Fruit fly (Drosophila melanogaster) whole organism, embryonic: ENCODE results near the gene RpL23A.
A peak's percentile ranks its signal among the peaks of the same experiment; 100 is the strongest.

ENCODE experiments used
- Atf6 ChIP-seq: fragments of 200-800 bp; sonication (Bioruptor generic); IDR thresholded peaks from 2 replicates; pipeline ENCODE4 v1.3.6; 2022; ENCODE audit warnings: missing biosample characterization, missing genetic modification characterization
- BEAF-32 ChIP-seq: fragments of 200-800 bp; sonication (Bioruptor generic); optimal IDR thresholded peaks from 3 replicates; lab custom pipeline; 2017; ENCODE audit warnings: missing biosample characterization, missing genetic modification characterization, mild to moderate bottlenecking, moderate library complexity, missing genetic modification reagents
- Bgb ChIP-seq: fragments of 200-800 bp; sonication (Bioruptor generic); IDR thresholded peaks from 2 replicates; pipeline ENCODE4 v1.3.6; 2022; ENCODE audit warnings: missing biosample characterization, missing genetic modification characterization; ENCODE audit not compliant: partially characterized antibody
- CG10267 ChIP-seq: fragments of 200-800 bp; sonication (Bioruptor generic); optimal IDR thresholded peaks from 2 replicates; lab custom pipeline; 2018; ENCODE audit warnings: missing biosample characterization, mild to moderate bottlenecking, missing genetic modification characterization, moderate library complexity
- CG10274 ChIP-seq: fragments of 200-800 bp; sonication (Bioruptor generic); optimal IDR thresholded peaks from 3 replicates; lab custom pipeline; 2017; ENCODE audit warnings: missing biosample characterization, mild to moderate bottlenecking, missing genetic modification characterization
- CG12942 ChIP-seq: fragments of 200-800 bp; sonication (Bioruptor generic); optimal IDR thresholded peaks from 3 replicates; lab custom pipeline; 2016; ENCODE audit warnings: missing biosample characterization, missing genetic modification characterization
- CG15514 ChIP-seq: fragments of 200-800 bp; sonication (Bioruptor generic); optimal IDR thresholded peaks from 3 replicates; lab custom pipeline; 2017; ENCODE audit warnings: missing biosample characterization, missing genetic modification characterization, mild to moderate bottlenecking, moderate library complexity, missing genetic modification reagents
- CG17186 ChIP-seq: fragments of 200-800 bp; sonication (Bioruptor generic); optimal IDR thresholded peaks from 3 replicates; lab custom pipeline; 2017; ENCODE audit warnings: missing biosample characterization, missing genetic modification reagents, missing genetic modification characterization
- CG4617 ChIP-seq: fragments of 200-800 bp; sonication (Bioruptor generic); optimal IDR thresholded peaks from 3 replicates; lab custom pipeline; 2016; ENCODE audit warnings: missing biosample characterization, missing genetic modification characterization, borderline replicate concordance
- CG8089 ChIP-seq: fragments of 200-800 bp; sonication (Bioruptor generic); optimal IDR thresholded peaks from 3 replicates; lab custom pipeline; 2016; ENCODE audit warnings: missing biosample characterization, missing genetic modification characterization
- CG9797 ChIP-seq: fragments of 200-800 bp; sonication (Bioruptor generic); optimal IDR thresholded peaks from 3 replicates; lab custom pipeline; 2018; ENCODE audit warnings: missing biosample characterization, mild to moderate bottlenecking, missing genetic modification characterization
- Deaf1 ChIP-seq: fragments of 200-800 bp; optimal IDR thresholded peaks from 3 replicates; lab custom pipeline; 2019; ENCODE audit warnings: missing biosample characterization, mild to moderate bottlenecking, missing genetic modification characterization, moderate library complexity
- Drgx ChIP-seq: fragments of 200-800 bp; sonication (Bioruptor generic); IDR thresholded peaks from 2 replicates; pipeline ENCODE4 v1.3.6; 2022; ENCODE audit warnings: missing biosample characterization, missing genetic modification characterization
- E2f2 ChIP-seq: fragments of 200-800 bp; sonication (Bioruptor generic); IDR thresholded peaks from 2 replicates; pipeline ENCODE4 v1.3.6; 2022; ENCODE audit warnings: missing biosample characterization, missing genetic modification characterization
- Ets97D ChIP-seq: fragments of 200-800 bp; sonication (Bioruptor generic); optimal IDR thresholded peaks from 3 replicates; lab custom pipeline; 2016; ENCODE audit warnings: missing biosample characterization, missing genetic modification characterization
- Hand ChIP-seq: fragments of 200-800 bp; sonication (Bioruptor generic); optimal IDR thresholded peaks from 2 replicates; lab custom pipeline; 2017; ENCODE audit warnings: mild to moderate bottlenecking, missing biosample characterization, missing genetic modification reagents, missing genetic modification characterization
- Lim3 ChIP-seq: fragments of 200-800 bp; sonication (Bioruptor generic); IDR thresholded peaks from 2 replicates; pipeline ENCODE4 v1.3.6; 2022; ENCODE audit warnings: missing biosample characterization, missing genetic modification characterization
- MBD-R2 ChIP-seq: fragments of 200-800 bp; sonication (Bioruptor generic); IDR thresholded peaks from 2 replicates; pipeline ENCODE4 v1.3.6; 2022; ENCODE audit warnings: missing biosample characterization, missing genetic modification characterization
- MESR4 ChIP-seq: fragments of 200-800 bp; sonication (Bioruptor generic); optimal IDR thresholded peaks from 2 replicates; lab custom pipeline; 2018; ENCODE audit warnings: missing biosample characterization, mild to moderate bottlenecking, missing genetic modification characterization, moderate library complexity
- Med ChIP-seq: fragments of 200-800 bp; sonication (Bioruptor generic); peaks from one replicate; lab custom pipeline; 2016; ENCODE audit warnings: missing biosample characterization, missing genetic modification characterization, mild to moderate bottlenecking, inconsistent platforms, moderate library complexity
- Myb ChIP-seq: fragments of 200-800 bp; sonication (Bioruptor generic); optimal IDR thresholded peaks from 2 replicates; lab custom pipeline; 2016; ENCODE audit warnings: missing biosample characterization, missing genetic modification characterization
- Nf-YC ChIP-seq: fragments of 200-800 bp; optimal IDR thresholded peaks from 3 replicates; lab custom pipeline; 2019; ENCODE audit warnings: missing biosample characterization, mild to moderate bottlenecking, missing genetic modification characterization, moderate library complexity
- Pdp1 ChIP-seq, 2 experiments: fragments of 200-800 bp; sonication (Bioruptor generic); optimal IDR thresholded peaks; 3 replicates each; lab custom pipeline; 2016; ENCODE audit warnings: missing biosample characterization in 2 of 2, missing genetic modification characterization in 2 of 2, mild to moderate bottlenecking in 1 of 2, moderate library complexity in 1 of 2
- Ptx1 ChIP-seq: fragments of 200-800 bp; sonication (Bioruptor generic); IDR thresholded peaks from 2 replicates; pipeline ENCODE4 v1.3.6; 2022; ENCODE audit warnings: missing biosample characterization, missing genetic modification characterization
- abd-A ChIP-seq: fragments of 200-800 bp; sonication (Bioruptor generic); optimal IDR thresholded peaks from 3 replicates; lab custom pipeline; 2019; ENCODE audit warnings: missing biosample characterization, mild to moderate bottlenecking, missing genetic modification characterization, moderate library complexity
- amos ChIP-seq: fragments of 200-800 bp; sonication (Bioruptor generic); IDR thresholded peaks from 2 replicates; pipeline ENCODE4 v1.3.6; 2022; ENCODE audit warnings: missing biosample characterization, missing genetic modification characterization; ENCODE audit not compliant: partially characterized antibody
- cato ChIP-seq: fragments of 200-800 bp; sonication (Bioruptor generic); optimal IDR thresholded peaks from 2 replicates; lab custom pipeline; 2016; ENCODE audit warnings: missing biosample characterization, missing genetic modification characterization, borderline replicate concordance
- crp ChIP-seq, 2 experiments: fragments of 200-800 bp; sonication (Bioruptor generic); optimal IDR thresholded peaks; 2 replicates in 1 of 2; 3 replicates in 1 of 2; lab custom pipeline; 2017; ENCODE audit warnings: missing biosample characterization in 2 of 2, missing genetic modification characterization in 2 of 2, mild to moderate bottlenecking in 1 of 2, moderate library complexity in 1 of 2
- knrl ChIP-seq: fragments of 200-800 bp; sonication (Bioruptor generic); IDR thresholded peaks from 3 replicates; pipeline ENCODE4 v1.3.6; 2022; ENCODE audit warnings: missing biosample characterization, missing genetic modification characterization; ENCODE audit not compliant: partially characterized antibody
- lab ChIP-seq: fragments of 200-800 bp; sonication (Bioruptor generic); optimal IDR thresholded peaks from 3 replicates; lab custom pipeline; 2017; ENCODE audit warnings: missing biosample characterization, missing genetic modification characterization, mild to moderate bottlenecking, moderate library complexity, missing genetic modification reagents
- lola ChIP-seq, 3 experiments: fragments of >200 bp in 2 of 3; fragments of 200-800 bp in 1 of 3; sonication (Bioruptor generic) in 1 of 3; optimal IDR thresholded peaks; 2 replicates each; lab custom pipeline; 2017 to 2019; ENCODE audit warnings: missing biosample characterization in 3 of 3, missing genetic modification characterization in 3 of 3, mild to moderate bottlenecking in 1 of 3, moderate library complexity in 1 of 3
- onecut ChIP-seq: fragments of 200-800 bp; sonication (Bioruptor generic); IDR thresholded peaks from 2 replicates; pipeline ENCODE4 v1.3.6; 2022; ENCODE audit warnings: missing biosample characterization, missing genetic modification characterization
- phol ChIP-seq: fragments of 200-800 bp; sonication (Bioruptor generic); optimal IDR thresholded peaks from 3 replicates; lab custom pipeline; 2018; ENCODE audit warnings: missing biosample characterization, mild to moderate bottlenecking, missing genetic modification characterization, moderate library complexity
- sima ChIP-seq: fragments of 200-800 bp; sonication (Bioruptor generic); optimal IDR thresholded peaks from 2 replicates; lab custom pipeline; 2016; ENCODE audit warnings: missing biosample characterization, missing genetic modification characterization
- so ChIP-seq: fragments of 200-800 bp; sonication (Bioruptor generic); IDR thresholded peaks from 3 replicates; pipeline ENCODE4 v1.3.6; 2022; ENCODE audit warnings: missing biosample characterization, missing genetic modification characterization

Gene RpL23A

dm6 chr3L:1652700-1653200 lies 15.7 kb downstream of the RpL23A start, which contains the start of the genes CG7970 and Vta1 (continued):
- TF ChIP-seq MESR4 (peak; percentile 68), CG10267 (tag; lab: Kevin White, UChicago) (peak; percentile 12), CG4617 (GFP tag; lab: Kevin White, UChicago) (peak; percentile 87), CG9797 (GFP tag; lab: Kevin White, UChicago) (peak; percentile 80), Deaf1 (tag; lab: Kevin White, UChicago) (peak; percentile 74), CG10274 (GFP tag; lab: Kevin White, UChicago) (no peak), phol (tag; lab: Kevin White, UChicago) (no peak), BEAF-32 (GFP tag; lab: Kevin White, UChicago) (peak; percentile 8), Drgx (GFP tag; lab: Robert Waterston, UW) (peak; percentile 63), E2f2 (peak; percentile 42; the same call in 1 of the 2 replicates), lola (GFP tag; optimal IDR thresholded peaks at IDR 0.05; lab: Kevin White, UChicago) (no peak), knrl (GFP tag; lab: Robert Waterston, UW) (0 out of 3 replicates have a peak, but pooled peaks have one; percentile 28), cato (GFP tag; lab: Kevin White, UChicago) (no peak), lab (GFP tag; lab: Kevin White, UChicago) (no peak), Bgb (peak; percentile 27; the same call in 1 of the 2 replicates), amos (peak; percentile 30; the same call in 1 of the 2 replicates), Med (GFP tag; lab: Kevin White, UChicago) (peak; percentile 56), CG15514 (GFP tag; lab: Kevin White, UChicago) (peak; percentile 99), CG12942 (GFP tag; lab: Kevin White, UChicago) (no peak), CG8089 (no peak), Myb (GFP tag; lab: Kevin White, UChicago) (peak; percentile 13)

DNA sequence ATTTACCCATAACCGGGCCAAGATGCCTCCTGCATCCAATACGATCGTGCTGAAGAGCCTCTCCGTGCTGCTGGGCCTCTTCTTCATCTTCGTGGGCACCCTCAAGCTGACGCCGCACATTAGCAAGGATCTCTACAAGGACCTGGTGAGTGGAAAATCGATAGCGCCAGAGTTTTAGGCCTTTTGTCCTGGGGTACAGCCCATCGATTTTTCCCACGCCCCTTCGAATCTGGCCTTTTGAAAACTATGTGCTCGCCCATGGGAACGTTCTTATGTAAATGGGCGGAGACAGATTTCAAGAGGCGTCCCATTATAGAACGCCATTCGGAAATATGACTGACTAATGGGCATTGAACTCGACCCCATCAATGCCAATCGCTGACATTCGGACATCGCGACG lies 19.1 kb downstream of the RpL23A start:
- TF ChIP-seq Nf-YC (tag; lab: Kevin White, UChicago): no peak
- TF ChIP-seq Ptx1 (GFP tag; lab: Robert Waterston, UW): no peak
- no peak for TF ChIP-seq crp (GFP tag; optimal IDR thresholded peaks at IDR 0.05; lab: Kevin White, UChicago)
- TF ChIP-seq Bgb: 0 out of 2 replicates have a peak, but pooled peaks have one; percentile 27
- peak; percentile 10; the same call in 1 of the 2 replicates for TF ChIP-seq MBD-R2 (GFP tag; lab: Robert Waterston, UW)
- no peak for TF ChIP-seq abd-A (tag; lab: Kevin White, UChicago)
- 0 out of 3 replicates have a peak, but pooled peaks have one; percentile 30 for TF ChIP-seq so (GFP tag; lab: Robert Waterston, UW)
- TF ChIP-seq Lim3 (GFP tag; lab: Robert Waterston, UW): no peak
- peak in 1 of 2 experiments; percentile 47 for TF ChIP-seq Pdp1 (GFP tag; optimal IDR thresholded peaks at IDR 0.05; lab: Kevin White, UChicago)
- no peak for TF ChIP-seq Atf6 (GFP tag; lab: Robert Waterston, UW)
- no peak for TF ChIP-seq Hand (GFP tag; lab: Kevin White, UChicago)
- no peak for TF ChIP-seq Ets97D (GFP tag; lab: Kevin White, UChicago)
- peak; percentile 39 for TF ChIP-seq Med (GFP tag; lab: Kevin White, UChicago)
- no peak for TF ChIP-seq sima
- no peak for TF ChIP-seq CG17186
- peak; percentile 95 for TF ChIP-seq onecut (GFP tag; lab: Robert Waterston, UW)
